Worm (Caenorhabditis elegans) whole organism, young adult: ENCODE results near the gene mrpl-18.

Source experiments
- B0019.2 ChIP-seq: fragments of 200-800 bp; sonication (Bioruptor generic); conservative IDR thresholded peaks from 2 replicates; pipeline ENCODE4 v1.3.6; 2022; ENCODE audit warnings: missing genetic modification reagents, missing genetic modification characterization, missing compliant biosample characterization
- B0261.1 ChIP-seq: sonication (generic microtip); optimal IDR thresholded peaks from 2 replicates; lab custom pipeline; 2016; ENCODE audit warnings: mild to moderate bottlenecking, missing genetic modification characterization, moderate library complexity, missing compliant biosample characterization
- C17E4.6 ChIP-seq: fragments of 200-800 bp; sonication (Bioruptor generic); IDR thresholded peaks from 2 replicates; pipeline ENCODE4 v1.3.6; 2022; ENCODE audit warnings: missing genetic modification reagents, missing genetic modification characterization, missing compliant biosample characterization
- D2030.7 ChIP-seq: fragments of 200-800 bp; sonication (Bioruptor generic); IDR thresholded peaks from 2 replicates; pipeline ENCODE4 v1.3.6; 2022; ENCODE audit warnings: missing genetic modification reagents, missing genetic modification characterization, missing compliant biosample characterization
- F37B4.10 ChIP-seq: fragments of 200-800 bp; sonication (Bioruptor generic); IDR thresholded peaks from 2 replicates; pipeline ENCODE4 v1.3.6; 2022; ENCODE audit warnings: missing genetic modification characterization, missing compliant biosample characterization
- F49E8.2 ChIP-seq: sonication (generic microtip); optimal IDR thresholded peaks from 3 replicates; lab custom pipeline; 2017; ENCODE audit warnings: missing genetic modification characterization, mild to moderate bottlenecking, missing compliant biosample characterization, antibody characterized with exemption, moderate library complexity; ENCODE audit not compliant: insufficient read depth
- F52B5.7 ChIP-seq: sonication (generic microtip); optimal IDR thresholded peaks from 2 replicates; lab custom pipeline; 2016; ENCODE audit warnings: mild to moderate bottlenecking, missing genetic modification characterization, missing compliant biosample characterization
- T26A5.8 ChIP-seq: sonication (generic microtip); optimal IDR thresholded peaks from 2 replicates; lab custom pipeline; 2016; ENCODE audit warnings: missing genetic modification characterization, missing compliant biosample characterization
- Y53F4B.3 ChIP-seq: fragments of 200-800 bp; sonication (Bioruptor generic); IDR thresholded peaks from 2 replicates; pipeline ENCODE4 v1.3.6; 2022; ENCODE audit warnings: missing genetic modification reagents, missing genetic modification characterization, missing compliant biosample characterization
- Y56A3A.18 ChIP-seq: fragments of 200-800 bp; sonication (Bioruptor generic); IDR thresholded peaks from 2 replicates; pipeline ENCODE4 v1.3.6; 2022; ENCODE audit warnings: missing genetic modification reagents, missing genetic modification characterization, missing compliant biosample characterization
- Y79H2A.3 ChIP-seq: fragments of 200-800 bp; sonication (Bioruptor generic); conservative IDR thresholded peaks from 2 replicates; pipeline ENCODE4 v1.3.6; 2022; ENCODE audit warnings: missing genetic modification reagents, missing genetic modification characterization, missing compliant biosample characterization
- ama-1 ChIP-seq, 3 experiments: fragments of 150-350 bp in 1 of 3; sonication (generic microtip) in 2 of 3; optimal IDR thresholded peaks; 2 replicates each; lab custom pipeline; 2014 to 2018; ENCODE audit warnings: missing biosample characterization in 2 of 3, missing genetic modification characterization in 2 of 3, missing genetic modification reagents in 2 of 3
- aptf-2 ChIP-seq: fragments of 200-800 bp; sonication (Bioruptor generic); conservative IDR thresholded peaks from 2 replicates; pipeline ENCODE4 v1.3.6; 2022; ENCODE audit warnings: missing genetic modification reagents, missing genetic modification characterization, missing compliant biosample characterization
- aptf-3 ChIP-seq: fragments of 200-800 bp; sonication (Bioruptor generic); IDR thresholded peaks from 2 replicates; pipeline ENCODE4 v1.3.6; 2022; ENCODE audit warnings: missing genetic modification characterization, missing compliant biosample characterization
- cebp-1 ChIP-seq, 2 experiments: fragments of 200-800 bp in 1 of 2; sonication (Bioruptor generic) in 1 of 2; sonication (generic microtip) in 1 of 2; IDR thresholded peaks in 1 of 2; optimal IDR thresholded peaks in 1 of 2; 2 replicates each; pipeline versions ENCODE4 v1.3.6 to Lab custom; 2017 to 2022; ENCODE audit warnings: missing compliant biosample characterization in 2 of 2, missing genetic modification characterization in 2 of 2, mild to moderate bottlenecking in 1 of 2, missing genetic modification reagents in 1 of 2, moderate library complexity in 1 of 2
- ceh-100 ChIP-seq: fragments of 200-800 bp; sonication (Bioruptor generic); IDR thresholded peaks from 2 replicates; pipeline ENCODE4 v1.3.6; 2022; ENCODE audit warnings: missing genetic modification reagents, missing genetic modification characterization, missing compliant biosample characterization
- dpff-1 ChIP-seq: sonication (generic microtip); optimal IDR thresholded peaks from 2 replicates; lab custom pipeline; 2017; ENCODE audit warnings: mild to moderate bottlenecking, missing genetic modification characterization, missing compliant biosample characterization
- dpl-1 ChIP-seq: fragments of 150-350 bp; optimal IDR thresholded peaks from 2 replicates; lab custom pipeline; 2014; ENCODE audit warnings: missing biosample characterization, missing genetic modification reagents, missing genetic modification characterization
- gei-17 ChIP-seq: fragments of 200-800 bp; sonication (Bioruptor generic); optimal IDR thresholded peaks from 2 replicates; lab custom pipeline; 2018; ENCODE audit warnings: mild to moderate bottlenecking, missing genetic modification characterization, missing compliant biosample characterization
- hmg-1.2 ChIP-seq: fragments of 200-800 bp; sonication (Bioruptor generic); IDR thresholded peaks from 2 replicates; pipeline ENCODE4 v1.3.6; 2022; ENCODE audit warnings: missing genetic modification reagents, missing genetic modification characterization, missing compliant biosample characterization
- hrde-1 ChIP-seq: sonication (generic microtip); optimal IDR thresholded peaks from 2 replicates; lab custom pipeline; 2016; ENCODE audit warnings: missing genetic modification characterization, mild to moderate bottlenecking, missing compliant biosample characterization, moderate library complexity, missing genotype, missing genetic modification reagents, borderline replicate concordance
- hsf-1 ChIP-seq: fragments of 200-800 bp; sonication (Bioruptor generic); IDR thresholded peaks from 2 replicates; pipeline ENCODE4 v1.3.6; 2022; ENCODE audit warnings: missing genetic modification reagents, missing genetic modification characterization, missing compliant biosample characterization
- let-526 ChIP-seq: fragments of 200-800 bp; sonication (Bioruptor generic); IDR thresholded peaks from 2 replicates; pipeline ENCODE4 v1.3.6; 2022; ENCODE audit warnings: missing genetic modification reagents, missing genetic modification characterization, missing compliant biosample characterization
- lin-26 ChIP-seq: fragments of 200-800 bp; sonication (Bioruptor generic); IDR thresholded peaks from 2 replicates; pipeline ENCODE4 v1.3.6; 2022; ENCODE audit warnings: missing genetic modification reagents, missing genetic modification characterization, missing compliant biosample characterization
- lin-40 ChIP-seq: sonication (generic microtip); optimal IDR thresholded peaks from 2 replicates; lab custom pipeline; 2016; ENCODE audit warnings: missing genetic modification characterization, mild to moderate bottlenecking, missing compliant biosample characterization, missing genotype, missing genetic modification reagents
- lin-54 ChIP-seq: fragments of 200-800 bp; sonication (Bioruptor generic); optimal IDR thresholded peaks from 2 replicates; lab custom pipeline; 2018; ENCODE audit warnings: mild to moderate bottlenecking, missing genetic modification characterization, missing compliant biosample characterization
- lir-1 ChIP-seq: fragments of 200-800 bp; sonication (Bioruptor generic); conservative IDR thresholded peaks from 2 replicates; pipeline ENCODE4 v1.3.6; 2022; ENCODE audit warnings: missing genetic modification reagents, missing genetic modification characterization, missing compliant biosample characterization
- lsy-27 ChIP-seq: sonication (generic microtip); optimal IDR thresholded peaks from 2 replicates; lab custom pipeline; 2017; ENCODE audit warnings: missing genetic modification characterization, mild to moderate bottlenecking, missing compliant biosample characterization, antibody characterized with exemption, missing genotype, borderline replicate concordance; ENCODE audit not compliant: insufficient read depth
- madf-6 ChIP-seq: fragments of 200-800 bp; sonication (Bioruptor generic); IDR thresholded peaks from 2 replicates; pipeline ENCODE4 v1.3.6; 2022; ENCODE audit warnings: missing genetic modification reagents, missing genetic modification characterization, missing compliant biosample characterization
- madf-8 ChIP-seq: fragments of 200-800 bp; sonication (Bioruptor generic); conservative IDR thresholded peaks from 2 replicates; pipeline ENCODE4 v1.3.6; 2022; ENCODE audit warnings: missing genetic modification reagents, missing genetic modification characterization, missing compliant biosample characterization
- mel-28 ChIP-seq: sonication (generic microtip); optimal IDR thresholded peaks from 2 replicates; lab custom pipeline; 2016; ENCODE audit warnings: borderline replicate concordance, mild to moderate bottlenecking, missing genetic modification characterization, missing compliant biosample characterization
- mxl-1 ChIP-seq: sonication (generic microtip); optimal IDR thresholded peaks from 2 replicates; lab custom pipeline; 2016; ENCODE audit warnings: missing genetic modification characterization, missing compliant biosample characterization
- nfya-1 ChIP-seq: sonication (generic microtip); optimal IDR thresholded peaks from 2 replicates; lab custom pipeline; 2017; ENCODE audit warnings: antibody characterized with exemption, missing compliant biosample characterization, missing genetic modification characterization, borderline replicate concordance; ENCODE audit not compliant: insufficient read depth
- pbrm-1 ChIP-seq: fragments of 200-800 bp; sonication (Bioruptor generic); IDR thresholded peaks from 2 replicates; pipeline ENCODE4 v1.3.6; 2022; ENCODE audit warnings: missing genetic modification reagents, missing genetic modification characterization, missing compliant biosample characterization
- rec-8 ChIP-seq, 2 experiments: sonication (generic microtip); optimal IDR thresholded peaks; 2 replicates each; lab custom pipeline; 2016; ENCODE audit warnings: mild to moderate bottlenecking in 2 of 2, missing genetic modification characterization in 2 of 2, missing genetic modification reagents in 2 of 2, missing genotype in 2 of 2, missing biosample characterization in 1 of 2, missing compliant biosample characterization in 1 of 2, moderate library complexity in 1 of 2
- repo-1 ChIP-seq: sonication (generic microtip); optimal IDR thresholded peaks from 2 replicates; lab custom pipeline; 2017; ENCODE audit warnings: mild to moderate bottlenecking, missing genetic modification characterization, missing compliant biosample characterization
- rpc-1 ChIP-seq, 2 experiments: fragments of 150-350 bp in 1 of 2; sonication (generic microtip) in 1 of 2; optimal IDR thresholded peaks; 2 replicates each; lab custom pipeline; 2014 to 2018; ENCODE audit warnings: missing biosample characterization in 1 of 2, missing genetic modification characterization in 1 of 2, missing genetic modification reagents in 1 of 2, missing genotype in 1 of 2
- snpc-1.3 ChIP-seq: sonication (generic microtip); optimal IDR thresholded peaks from 2 replicates; lab custom pipeline; 2017; ENCODE audit warnings: missing genetic modification characterization, mild to moderate bottlenecking, missing compliant biosample characterization, antibody characterized with exemption, moderate library complexity, missing genotype, missing genetic modification reagents; ENCODE audit not compliant: insufficient read depth
- snpc-4 ChIP-seq, 5 experiments: fragments of 150-350 bp in 1 of 5; sonication (generic microtip) in 4 of 5; optimal IDR thresholded peaks; 2 replicates each; lab custom pipeline; 2014 to 2018; ENCODE audit warnings: missing genetic modification characterization in 5 of 5, missing biosample characterization in 3 of 5, antibody characterized with exemption in 2 of 5, mild to moderate bottlenecking in 2 of 5, missing compliant biosample characterization in 2 of 5, missing genotype in 2 of 5, moderate library complexity in 2 of 5, missing genetic modification reagents in 1 of 5
- unc-62 ChIP-seq: fragments of 150-350 bp; optimal IDR thresholded peaks from 2 replicates; lab custom pipeline; 2014; ENCODE audit warnings: missing biosample characterization, missing genetic modification reagents, missing genetic modification characterization
- ztf-18 ChIP-seq: sonication (generic microtip); optimal IDR thresholded peaks from 2 replicates; lab custom pipeline; 2016; ENCODE audit warnings: missing genotype, mild to moderate bottlenecking, missing genetic modification characterization, missing compliant biosample characterization
- ztf-26 ChIP-seq: sonication (generic microtip); optimal IDR thresholded peaks from 2 replicates; lab custom pipeline; 2017; ENCODE audit warnings: missing genetic modification characterization, missing compliant biosample characterization
- ztf-28 ChIP-seq: fragments of 200-800 bp; sonication (Bioruptor generic); IDR thresholded peaks from 2 replicates; pipeline ENCODE4 v1.3.6; 2022; ENCODE audit warnings: missing genetic modification reagents, missing genetic modification characterization, missing compliant biosample characterization

The mrpl-18 gene

DNA sequence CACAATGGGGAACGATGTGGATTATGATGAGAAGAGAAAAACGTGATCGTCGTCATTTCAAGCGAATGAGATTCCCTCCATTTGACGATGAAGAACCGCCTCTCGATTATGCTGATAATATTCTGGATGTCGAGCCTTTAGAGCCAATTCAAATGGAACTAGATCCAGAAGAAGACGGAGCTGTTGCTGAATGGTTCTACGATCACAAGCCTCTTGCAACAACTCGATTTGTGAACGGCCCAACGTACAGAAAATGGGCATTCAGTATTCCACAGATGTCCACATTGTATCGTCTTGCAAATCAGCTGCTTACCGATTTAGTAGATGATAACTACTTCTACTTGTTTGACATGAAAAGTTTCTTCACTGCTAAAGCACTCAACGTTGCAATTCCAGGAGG lies 20.0 kb downstream of the mrpl-18 start:
- TF ChIP-seq dpff-1 (tag; lab: Kevin White, UChicago) (no peak), rpc-1 (optimal IDR thresholded peaks at IDR 0.05; lab: Kevin White, UChicago) (no peak), rpc-1 (tag; optimal IDR thresholded peaks at IDR 0.05; lab: Kevin White, UChicago) (no peak), ztf-26 (no peak), ztf-18 (tag; lab: Kevin White, UChicago) (no peak), T26A5.8 (no peak), Y56A3A.18 (GFP tag; lab: Robert Waterston, UW) (no peak), mel-28 (tag; lab: Kevin White, UChicago) (no peak), nfya-1 (tag; lab: Kevin White, UChicago) (no peak), B0261.1 (tag; lab: Kevin White, UChicago) (no peak), madf-6 (GFP tag; lab: Robert Waterston, UW) (no peak), hmg-1.2 (GFP tag; lab: Robert Waterston, UW) (no peak), lin-40 (tag; lab: Kevin White, UChicago) (no peak), F52B5.7 (tag; lab: Kevin White, UChicago) (no peak), unc-62 (GFP tag; lab: Kevin White, UChicago) (no peak), lsy-27 (tag; lab: Kevin White, UChicago) (no peak), D2030.7 (GFP tag; lab: Robert Waterston, UW) (no peak), aptf-2 (GFP tag; lab: Robert Waterston, UW) (no peak), ztf-28 (no peak), ceh-100 (GFP tag; lab: Robert Waterston, UW) (no peak), gei-17 (GFP tag; lab: Kevin White, UChicago) (no peak)

DNA sequence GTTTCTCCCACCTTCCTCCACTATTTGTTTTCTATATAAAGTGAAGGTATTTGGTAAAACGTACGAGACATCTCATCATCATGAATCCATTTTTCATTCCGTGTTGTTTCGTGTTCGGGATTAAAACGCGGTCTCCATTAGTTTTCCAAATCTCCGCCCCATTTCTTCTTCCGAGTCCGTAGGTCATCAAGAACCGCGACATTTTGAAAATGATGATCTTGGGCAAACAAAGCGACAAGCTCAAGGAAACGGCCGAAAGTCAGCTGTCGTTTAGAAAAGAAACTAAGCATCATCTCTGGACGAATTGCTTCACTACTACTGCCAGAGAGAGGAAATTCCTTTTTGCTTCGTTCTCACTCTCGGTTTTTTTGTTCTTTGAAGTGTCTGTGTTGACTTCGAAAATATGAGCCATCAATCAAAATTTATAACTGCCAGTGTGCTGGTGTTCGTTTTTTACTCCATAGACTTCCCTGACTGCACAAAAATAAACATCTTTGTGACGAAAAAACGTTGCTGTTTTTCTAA lies 27.9 kb downstream of the mrpl-18 start:
- TF ChIP-seq hrde-1 (tag; lab: Kevin White, UChicago) (peak; percentile 17), lsy-27 (tag; lab: Kevin White, UChicago) (no peak), madf-8 (GFP tag; lab: Robert Waterston, UW) (no peak), pbrm-1 (GFP tag; lab: Robert Waterston, UW) (no peak), F37B4.10 (GFP tag; lab: Robert Waterston, UW) (no peak), B0019.2 (GFP tag; lab: Robert Waterston, UW) (no peak), let-526 (no peak), lin-26 (GFP tag; lab: Robert Waterston, UW) (peak; percentile 41; the same call in 1 of the 2 replicates), snpc-1.3 (no peak), cebp-1 (GFP tag; IDR thresholded peaks at IDR 0.05; lab: Robert Waterston, UW) (no peak), cebp-1 (tag; optimal IDR thresholded peaks at IDR 0.05; lab: Kevin White, UChicago) (no peak), rec-8 (tag; optimal IDR thresholded peaks at IDR 0.05; lab: Kevin White, UChicago) (no peak), aptf-3 (GFP tag; lab: Robert Waterston, UW) (no peak), dpl-1 (GFP tag; lab: Kevin White, UChicago) (no peak), T26A5.8 (no peak), lir-1 (no peak), hmg-1.2 (GFP tag; lab: Robert Waterston, UW) (no peak), snpc-4 (GFP tag; optimal IDR thresholded peaks at IDR 0.05; lab: Kevin White, UChicago) (peak; percentile 10), snpc-4 (tag; optimal IDR thresholded peaks at IDR 0.05; lab: Kevin White, UChicago) (no peak), Y53F4B.3 (GFP tag; lab: Robert Waterston, UW) (no peak), lin-54 (no peak), Y79H2A.3 (GFP tag; lab: Robert Waterston, UW) (0 out of 2 replicates have a peak, but pooled peaks have one; percentile 31), ama-1 (optimal IDR thresholded peaks at IDR 0.05; lab: Kevin White, UChicago) (no peak), ama-1 (GFP tag; optimal IDR thresholded peaks at IDR 0.05; lab: Kevin White, UChicago) (peak in 1 of 2 experiments; percentile 56), madf-6 (GFP tag; lab: Robert Waterston, UW) (peak; percentile 23; the same call in 1 of the 2 replicates), repo-1 (tag; lab: Kevin White, UChicago) (no peak), F52B5.7 (tag; lab: Kevin White, UChicago) (no peak), hsf-1 (GFP tag; lab: Robert Waterston, UW) (peak; percentile 14; the same call in 1 of the 2 replicates), ztf-18 (tag; lab: Kevin White, UChicago) (no peak), F49E8.2 (peak; percentile 9), mxl-1 (tag; lab: Kevin White, UChicago) (no peak), C17E4.6 (GFP tag; lab: Robert Waterston, UW) (no peak)
